Fruit fly (Drosophila melanogaster) whole organism, embryonic: ENCODE measurements around the gene Eip63E.

Source experiments
- B-H2 ChIP-seq: fragments of 200-800 bp; sonication (Bioruptor generic); optimal IDR thresholded peaks from 2 replicates; lab custom pipeline; 2018; ENCODE audit warnings: missing biosample characterization, mild to moderate bottlenecking, missing genetic modification characterization
- CG12659 ChIP-seq: fragments of 200-800 bp; sonication (Bioruptor generic); optimal IDR thresholded peaks from 3 replicates; lab custom pipeline; 2017; ENCODE audit warnings: mild to moderate bottlenecking, missing biosample characterization, missing genetic modification reagents, missing genetic modification characterization
- CG2116 ChIP-seq: fragments of 200-800 bp; sonication (Bioruptor generic); optimal IDR thresholded peaks from 3 replicates; lab custom pipeline; 2018; ENCODE audit warnings: missing biosample characterization, mild to moderate bottlenecking, missing genetic modification characterization
- CG9727 ChIP-seq: fragments of 200-800 bp; sonication (Bioruptor generic); optimal IDR thresholded peaks from 3 replicates; lab custom pipeline; 2017; ENCODE audit warnings: missing biosample characterization, mild to moderate bottlenecking, missing genetic modification characterization
- Gug ChIP-seq: fragments of 200-800 bp; sonication (Bioruptor generic); IDR thresholded peaks from 4 replicates; pipeline ENCODE4 v1.3.6; 2022; ENCODE audit warnings: missing biosample characterization, missing genetic modification characterization
- Neu2 ChIP-seq: fragments of 200-800 bp; sonication (Bioruptor generic); optimal IDR thresholded peaks from 3 replicates; lab custom pipeline; 2016; ENCODE audit warnings: missing biosample characterization, missing genetic modification characterization, borderline replicate concordance
- Pdp1 ChIP-seq, 2 experiments: fragments of 200-800 bp; sonication (Bioruptor generic); optimal IDR thresholded peaks; 3 replicates each; lab custom pipeline; 2016; ENCODE audit warnings: missing biosample characterization in 2 of 2, missing genetic modification characterization in 2 of 2, mild to moderate bottlenecking in 1 of 2, moderate library complexity in 1 of 2

DNA sequence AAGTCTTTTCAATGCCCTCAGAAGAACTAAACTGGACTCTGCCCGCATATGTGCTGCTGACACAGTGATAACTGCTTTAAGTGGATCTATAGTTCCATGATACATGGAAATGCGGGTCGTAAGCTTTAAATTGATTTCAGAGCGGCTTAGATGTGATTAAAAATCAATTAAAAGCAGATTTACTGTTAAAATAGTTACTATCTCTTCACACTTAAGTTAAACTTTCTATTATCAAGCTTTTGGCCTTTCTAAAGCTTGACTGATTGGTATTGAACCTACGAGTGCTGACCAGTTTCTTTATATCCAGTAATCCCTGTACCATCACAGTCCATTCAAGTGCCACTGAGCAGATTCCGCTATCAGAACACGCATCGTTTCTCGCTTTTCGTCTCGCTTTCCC is 40.9 kb downstream of the Eip63E start:
- TF ChIP-seq Neu2 (GFP tag; lab: Kevin White, UChicago), result no peak
- 0 out of 4 replicates have a peak, but pooled peaks have one; percentile 30 for TF ChIP-seq Gug
- peak; percentile 28 for TF ChIP-seq CG12659 (GFP tag; lab: Kevin White, UChicago)
- TF ChIP-seq CG9727 (GFP tag; lab: Kevin White, UChicago), result peak; percentile 21
- peak; percentile 33 to 38 for TF ChIP-seq Pdp1 (GFP tag; optimal IDR thresholded peaks at IDR 0.05; lab: Kevin White, UChicago)
- no peak for TF ChIP-seq B-H2 (GFP tag; lab: Kevin White, UChicago)
- TF ChIP-seq CG2116, result no peak
